Worm (Caenorhabditis elegans): ENCODE data around the gene ndg-4.

The ndg-4 gene

ce11 chrIII:4494541-4495010 lies 27.4 kb upstream of the ndg-4 start:
- TF ChIP-seq dao-5 (tag; optimal IDR thresholded peaks at IDR 0.05) (no peak), W03F9.2 (tag; optimal IDR thresholded peaks at IDR 0.05) (no peak), him-1 (tag; optimal IDR thresholded peaks at IDR 0.05) (no peak)

ce11 chrIII:4493008-4493777 lies 26.0 kb upstream of the ndg-4 start:
- TF ChIP-seq him-1 (tag; optimal IDR thresholded peaks at IDR 0.05) (no peak), dao-5 (tag; optimal IDR thresholded peaks at IDR 0.05) (no peak), W03F9.2 (tag; optimal IDR thresholded peaks at IDR 0.05) (no peak)

ce11 chrIII:4491164-4492144 lies 24.3 kb upstream of the ndg-4 start:
- peak; percentile 25 for TF ChIP-seq him-1 (tag; optimal IDR thresholded peaks at IDR 0.05)
- no peak for TF ChIP-seq dao-5 (tag; optimal IDR thresholded peaks at IDR 0.05)
- TF ChIP-seq W03F9.2 (tag; optimal IDR thresholded peaks at IDR 0.05), result no peak

DNA sequence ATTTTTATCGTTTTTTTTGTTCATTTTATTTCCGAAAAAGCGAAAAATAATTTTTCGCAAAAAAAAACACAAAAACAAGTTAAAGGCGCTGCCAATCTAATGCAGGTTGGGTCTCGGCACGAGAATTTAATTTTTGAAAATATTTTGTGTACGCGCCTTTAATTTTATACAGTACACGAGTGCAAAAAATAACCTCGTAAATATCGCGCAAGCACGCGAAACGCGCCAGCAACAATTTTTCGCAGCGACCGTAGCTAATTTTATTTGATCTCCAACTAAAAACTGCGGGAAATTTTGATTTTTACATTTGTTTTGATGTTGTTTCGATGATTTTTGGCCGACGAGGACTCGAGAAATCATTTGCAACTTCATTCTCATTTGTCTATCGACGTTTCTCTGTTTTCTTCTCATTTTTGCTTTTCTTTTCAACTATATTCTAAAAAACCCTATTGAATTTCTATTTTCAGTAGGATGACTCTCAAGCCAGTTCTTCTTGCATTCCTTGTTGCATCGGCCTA lies 21.8 kb upstream of the ndg-4 start, which contains the start of gene cpg-1:
TSS of gene cpg-1 (plus strand) at position 468 of the 518 bp plus-strand sequence.
- TF ChIP-seq W03F9.2 (tag; optimal IDR thresholded peaks at IDR 0.05), result peak; percentile 30
- TF ChIP-seq him-1 (tag; optimal IDR thresholded peaks at IDR 0.05), result no peak

- TF ChIP-seq him-1 (tag; optimal IDR thresholded peaks at IDR 0.05) (no peak), dao-5 (tag; optimal IDR thresholded peaks at IDR 0.05) (no peak), W03F9.2 (tag; optimal IDR thresholded peaks at IDR 0.05) (no peak)
Observed at ce11 chrIII:4487271-4487670, 20.1 kb upstream of the ndg-4 start.

DNA sequence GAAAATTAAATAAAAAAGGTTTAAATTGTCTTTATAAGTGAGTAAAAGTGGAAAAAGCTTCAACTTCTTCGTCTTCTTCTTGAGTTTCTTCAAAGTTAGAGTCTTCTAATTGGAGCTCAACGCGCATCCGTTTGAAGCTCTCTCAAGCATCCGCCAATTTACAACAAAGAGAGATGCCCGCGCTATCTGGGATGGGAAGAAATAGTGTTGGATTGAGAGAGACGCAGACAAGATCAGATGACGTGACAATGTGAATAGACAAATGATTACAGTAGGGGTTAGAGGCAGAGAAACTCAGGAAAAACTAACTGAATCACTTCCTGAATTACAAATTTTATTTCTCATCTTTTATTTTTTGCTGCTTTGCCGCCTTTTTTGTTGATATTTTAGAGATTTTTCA lies 15.8 kb upstream of the ndg-4 start:
- TF ChIP-seq W03F9.2 (tag; optimal IDR thresholded peaks at IDR 0.05) (no peak), him-1 (tag; optimal IDR thresholded peaks at IDR 0.05) (no peak), dao-5 (tag; optimal IDR thresholded peaks at IDR 0.05) (no peak)

DNA sequence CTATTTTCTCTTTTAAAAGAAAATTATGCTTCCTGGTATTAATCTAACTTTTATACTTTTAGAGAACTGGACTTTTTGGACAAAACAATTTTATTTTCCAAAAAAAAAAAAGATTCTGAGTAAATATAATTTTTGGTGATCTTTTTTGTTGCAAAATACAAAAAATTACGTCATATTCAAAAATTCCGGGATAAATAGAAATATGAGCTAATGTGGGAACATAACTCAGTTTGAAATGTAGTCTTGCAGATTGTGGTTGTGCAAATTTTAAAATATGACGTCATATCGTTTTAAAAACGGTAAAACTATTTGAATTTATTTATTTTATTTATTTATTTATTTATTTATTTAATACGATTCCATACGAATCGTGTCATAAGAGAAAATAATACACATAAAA lies 14.6 kb upstream of the ndg-4 start:
- TF ChIP-seq dao-5 (tag; optimal IDR thresholded peaks at IDR 0.05) (no peak), W03F9.2 (tag; optimal IDR thresholded peaks at IDR 0.05) (no peak), him-1 (tag; optimal IDR thresholded peaks at IDR 0.05) (no peak)

ce11 chrIII:4477472-4477871 lies 10.3 kb upstream of the ndg-4 start, which contains the start of gene ins-17:
Gene ins-17 (minus strand): TSS chrIII:4477572.
- TF ChIP-seq him-1 (tag; optimal IDR thresholded peaks at IDR 0.05) (no peak), W03F9.2 (tag; optimal IDR thresholded peaks at IDR 0.05) (no peak), dao-5 (tag; optimal IDR thresholded peaks at IDR 0.05) (no peak)

- TF ChIP-seq W03F9.2 (tag; optimal IDR thresholded peaks at IDR 0.05) (no peak), him-1 (tag; optimal IDR thresholded peaks at IDR 0.05) (no peak), dao-5 (tag; optimal IDR thresholded peaks at IDR 0.05) (no peak)
Observed at ce11 chrIII:4476806-4477205, 9.6 kb upstream of the ndg-4 start.

- no peak for TF ChIP-seq dao-5 (tag; optimal IDR thresholded peaks at IDR 0.05)
Observed at ce11 chrIII:4476313-4476712, 9.1 kb upstream of the ndg-4 start.

DNA sequence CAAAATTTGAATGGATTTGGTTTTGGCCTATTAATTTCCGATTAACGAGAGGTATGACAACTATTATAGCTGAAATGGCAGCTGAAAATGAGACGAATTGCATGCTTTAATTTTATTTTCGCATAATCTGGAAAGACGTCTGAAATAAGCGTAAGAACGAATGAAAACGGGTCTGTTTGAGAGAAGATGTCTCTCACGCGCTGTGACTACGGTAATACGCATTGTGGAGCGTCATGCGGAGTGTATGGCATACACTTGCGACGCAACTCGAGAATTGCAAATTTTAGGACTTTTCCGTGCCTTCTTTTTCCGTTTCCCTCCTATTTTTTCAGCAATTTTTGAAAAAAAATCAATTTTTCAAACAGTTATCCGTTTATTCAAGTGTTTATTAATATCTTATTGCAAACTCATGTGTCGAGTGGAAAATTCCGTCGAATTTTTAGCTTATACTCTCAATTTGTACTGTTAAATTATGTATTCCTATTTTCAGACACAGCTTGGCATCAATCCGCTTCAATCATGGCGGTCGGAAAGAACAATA lies 8.3 kb upstream of the ndg-4 start, which contains the start of gene rps-1:
TSS of gene rps-1 (plus strand) at position 491 of the 541 bp plus-strand sequence.
- no peak for TF ChIP-seq dao-5 (tag; optimal IDR thresholded peaks at IDR 0.05)
- peak; percentile 96 for TF ChIP-seq him-1 (tag; optimal IDR thresholded peaks at IDR 0.05)
- TF ChIP-seq W03F9.2 (tag; optimal IDR thresholded peaks at IDR 0.05), result peak; percentile 98

DNA sequence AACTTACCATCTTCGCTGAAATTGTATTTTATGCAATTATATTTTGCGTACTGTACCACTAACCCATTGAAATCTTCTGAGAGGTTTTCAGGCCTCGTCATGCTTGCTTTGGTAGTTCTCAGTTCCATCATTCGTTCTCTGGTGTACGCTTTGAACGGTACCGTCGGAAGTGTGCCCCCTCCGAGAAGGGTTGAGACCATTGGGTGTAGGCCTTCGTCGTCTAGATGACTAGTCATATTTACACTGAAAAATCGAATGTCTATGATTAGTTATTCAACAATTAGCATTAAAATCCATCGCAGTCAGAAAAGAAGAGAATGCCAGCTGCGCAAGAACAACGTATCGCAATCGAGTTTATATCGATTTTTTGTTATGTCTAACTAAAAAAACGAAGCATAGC lies 7.7 kb upstream of the ndg-4 start, which contains the start of gene ifet-1:
TSS of gene ifet-1 (minus strand) at position 243 of the 400 bp plus-strand sequence.
- no peak for TF ChIP-seq dao-5 (tag; optimal IDR thresholded peaks at IDR 0.05)
- no peak for TF ChIP-seq W03F9.2 (tag; optimal IDR thresholded peaks at IDR 0.05)
- no peak for TF ChIP-seq him-1 (tag; optimal IDR thresholded peaks at IDR 0.05)

DNA sequence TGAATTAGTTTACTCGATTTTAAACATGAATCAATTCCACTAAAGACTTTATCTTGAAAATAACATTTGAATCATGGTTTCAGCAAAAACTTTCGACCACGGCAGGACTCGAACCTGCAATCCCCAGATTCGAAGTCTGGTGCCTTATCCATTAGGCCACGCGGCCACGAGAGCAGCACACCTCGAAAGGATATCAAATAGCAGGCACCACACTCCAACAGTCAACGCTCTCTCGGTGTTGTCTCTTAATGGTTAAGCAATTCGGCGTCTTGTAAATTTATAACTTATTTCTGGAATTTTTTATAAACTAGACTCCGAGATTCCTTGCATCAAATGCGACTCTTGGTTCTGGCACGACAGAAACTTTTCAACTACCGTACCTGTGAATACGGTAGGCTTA lies 3.6 kb upstream of the ndg-4 start:
- peak; percentile 50 for TF ChIP-seq dao-5 (tag; optimal IDR thresholded peaks at IDR 0.05)
- peak; percentile 38 for TF ChIP-seq W03F9.2 (tag; optimal IDR thresholded peaks at IDR 0.05)
- peak; percentile 65 for TF ChIP-seq him-1 (tag; optimal IDR thresholded peaks at IDR 0.05)

Data from whole organism, L4/young adult.